Fruit fly (Drosophila melanogaster): ENCODE data around the gene CG34277.

- TF ChIP-seq Mnt (GFP tag; optimal IDR thresholded peaks at IDR 0.05) (no peak), Hr96 (GFP tag; optimal IDR thresholded peaks at IDR 0.05) (no peak), CG12768 (GFP tag; optimal IDR thresholded peaks at IDR 0.05) (no peak), tj (GFP tag; optimal IDR thresholded peaks at IDR 0.05) (no peak), ovo (GFP tag; optimal IDR thresholded peaks at IDR 0.05) (no peak), kay (GFP tag; ENCODE audit: borderline replicate concordance) (no peak), Crg-1 (GFP tag; optimal IDR thresholded peaks at IDR 0.05) (no peak), Clk (GFP tag; optimal IDR thresholded peaks at IDR 0.05) (no peak), CG11617 (GFP tag; optimal IDR thresholded peaks at IDR 0.05) (no peak), pad (GFP tag; optimal IDR thresholded peaks at IDR 0.05) (no peak), CG7045 (GFP tag; optimal IDR thresholded peaks at IDR 0.05) (no peak), toe (GFP tag; optimal IDR thresholded peaks at IDR 0.05) (no peak), CG7101 (tag; optimal IDR thresholded peaks at IDR 0.05) (no peak), cic (GFP tag; optimal IDR thresholded peaks at IDR 0.05) (no peak)
Observed at dm6 chr3R:5385761-5386160, 16.4 kb downstream of the CG34277 start.
